Worm (Caenorhabditis elegans) whole organism, L4/young adult: ENCODE measurements around the gene dpy-27.

Source experiments
- W03F9.2 ChIP-seq: fragments of 150-350 bp; optimal IDR thresholded peaks from 2 replicates; lab custom pipeline; 2014; ENCODE audit warnings: missing biosample characterization, missing genetic modification characterization
- him-1 ChIP-seq: sonication (generic microtip); optimal IDR thresholded peaks from 2 replicates; lab custom pipeline; 2016; ENCODE audit warnings: missing genotype, missing genetic modification reagents, missing genetic modification characterization, missing compliant biosample characterization

ce11 chrIII:3867378-3867904 is 48.0 kb upstream of the dpy-27 start, which contains the start of gene rpl-3:
- peak; percentile 100 for TF ChIP-seq him-1
- TF ChIP-seq W03F9.2 (tag; lab: Kevin White, UChicago), result peak; percentile 99
